Worm (Caenorhabditis elegans) whole organism, early embryonic: ENCODE measurements around the gene F47B7.2.
A peak's percentile ranks its signal among the peaks of the same experiment; 100 is the strongest.

Experiments
- B0310.2 ChIP-seq: sonication (generic microtip); optimal IDR thresholded peaks from 2 replicates; lab custom pipeline; 2016; ENCODE audit warnings: mild to moderate bottlenecking, missing genetic modification characterization, missing compliant biosample characterization
- F13C5.2 ChIP-seq: sonication (generic microtip); optimal IDR thresholded peaks from 2 replicates; lab custom pipeline; 2017; ENCODE audit warnings: mild to moderate bottlenecking, missing genetic modification characterization, inconsistent platforms, missing compliant biosample characterization
- aly-1 ChIP-seq: sonication (generic microtip); optimal IDR thresholded peaks from 2 replicates; lab custom pipeline; 2016; ENCODE audit warnings: missing genetic modification characterization, missing compliant biosample characterization
- ama-1 ChIP-seq: fragments of 150-350 bp; optimal IDR thresholded peaks from 2 replicates; lab custom pipeline; 2014
- ceh-13 ChIP-seq: fragments of 200-800 bp; sonication (Bioruptor generic); optimal IDR thresholded peaks from 2 replicates; lab custom pipeline; 2018; ENCODE audit warnings: mild to moderate bottlenecking, missing genetic modification characterization, missing compliant biosample characterization
- ceh-36 ChIP-seq: sonication (generic microtip); optimal IDR thresholded peaks from 2 replicates; lab custom pipeline; 2016; ENCODE audit warnings: missing genetic modification characterization, inconsistent platforms, missing compliant biosample characterization
- ets-7 ChIP-seq: sonication (generic microtip); optimal IDR thresholded peaks from 2 replicates; lab custom pipeline; 2016; ENCODE audit warnings: missing genotype, missing genetic modification characterization, missing compliant biosample characterization
- flt-1 ChIP-seq: fragments of 200-800 bp; sonication (Bioruptor generic); IDR thresholded peaks from 2 replicates; pipeline ENCODE4 v1.3.6; 2022; ENCODE audit warnings: missing genetic modification characterization, missing compliant biosample characterization
- hmbx-1 ChIP-seq: sonication (generic microtip); optimal IDR thresholded peaks from 2 replicates; lab custom pipeline; 2016; ENCODE audit warnings: mild to moderate bottlenecking, missing genetic modification characterization, missing compliant biosample characterization
- hmg-4 ChIP-seq: fragments of 200-800 bp; sonication (Bioruptor generic); optimal IDR thresholded peaks from 2 replicates; lab custom pipeline; 2018; ENCODE audit warnings: mild to moderate bottlenecking, missing genetic modification characterization, missing compliant biosample characterization
- hnd-1 ChIP-seq: sonication (generic microtip); optimal IDR thresholded peaks from 2 replicates; lab custom pipeline; 2016; ENCODE audit warnings: missing genetic modification characterization, missing compliant biosample characterization
- pes-1 ChIP-seq: fragments of 200-800 bp; sonication (Bioruptor generic); IDR thresholded peaks from 2 replicates; pipeline ENCODE4 v1.3.6; 2022; ENCODE audit warnings: missing genetic modification reagents, missing genetic modification characterization, missing compliant biosample characterization
- scrt-1 ChIP-seq: fragments of 200-800 bp; sonication (Bioruptor generic); IDR thresholded peaks from 2 replicates; pipeline ENCODE4 v1.3.6; 2022; ENCODE audit warnings: missing genetic modification characterization, missing compliant biosample characterization
- sea-1 ChIP-seq: fragments of 200-800 bp; sonication (Bioruptor generic); conservative IDR thresholded peaks from 2 replicates; pipeline ENCODE4 v1.3.6; 2022; ENCODE audit warnings: missing genetic modification characterization, missing compliant biosample characterization
- tbx-11 ChIP-seq: fragments of 200-800 bp; sonication (Bioruptor generic); IDR thresholded peaks from 2 replicates; pipeline ENCODE4 v1.3.6; 2022; ENCODE audit warnings: missing genetic modification characterization, missing compliant biosample characterization
- tbx-37 ChIP-seq: fragments of 200-800 bp; sonication (Bioruptor generic); conservative IDR thresholded peaks from 2 replicates; pipeline ENCODE4 v1.3.6; 2022; ENCODE audit warnings: missing genetic modification reagents, missing genetic modification characterization, missing compliant biosample characterization
- tra-4 ChIP-seq: sonication (generic microtip); optimal IDR thresholded peaks from 2 replicates; lab custom pipeline; 2017; ENCODE audit warnings: missing genetic modification characterization, missing compliant biosample characterization

F47B7.2 gene

ce11 chrX:3772405-3772804 is at the start of gene F47B7.2:
Gene F47B7.2 (plus strand): TSS chrX:3772762.
- TF ChIP-seq ceh-13 (no peak), tbx-37 (GFP tag; lab: Robert Waterston, UW) (no peak), ama-1 (lab: Kevin White, UChicago) (no peak), B0310.2 (no peak), tbx-11 (no peak), hmbx-1 (no peak), tra-4 (tag; lab: Kevin White, UChicago) (no peak), flt-1 (GFP tag; lab: Robert Waterston, UW) (no peak), aly-1 (tag; lab: Kevin White, UChicago) (no peak), F13C5.2 (tag; lab: Kevin White, UChicago) (peak; percentile 8), pes-1 (GFP tag; lab: Robert Waterston, UW) (peak; percentile 16; the same call in 1 of the 2 replicates), hnd-1 (tag; lab: Kevin White, UChicago) (no peak), hmg-4 (GFP tag; lab: Kevin White, UChicago) (no peak), ceh-36 (tag; lab: Kevin White, UChicago) (no peak), scrt-1 (no peak), sea-1 (GFP tag; lab: Robert Waterston, UW) (no peak)

ce11 chrX:3725437-3725836 is 47.1 kb upstream of the F47B7.2 start:
- TF ChIP-seq B0310.2 (no peak), ama-1 (lab: Kevin White, UChicago) (no peak), scrt-1 (no peak), hmg-4 (GFP tag; lab: Kevin White, UChicago) (no peak), aly-1 (tag; lab: Kevin White, UChicago) (no peak), ceh-36 (tag; lab: Kevin White, UChicago) (no peak), ets-7 (tag; lab: Kevin White, UChicago) (no peak), hmbx-1 (no peak), sea-1 (GFP tag; lab: Robert Waterston, UW) (no peak), ceh-13 (no peak), tbx-11 (no peak), tbx-37 (GFP tag; lab: Robert Waterston, UW) (no peak), F13C5.2 (tag; lab: Kevin White, UChicago) (no peak), hnd-1 (tag; lab: Kevin White, UChicago) (no peak), pes-1 (GFP tag; lab: Robert Waterston, UW) (no peak), tra-4 (tag; lab: Kevin White, UChicago) (no peak), flt-1 (GFP tag; lab: Robert Waterston, UW) (no peak)

ce11 chrX:3727274-3727673 is 45.3 kb upstream of the F47B7.2 start, which contains the start of gene nlp-1:
Gene nlp-1 (plus strand): TSS chrX:3727574.
- no peak for TF ChIP-seq sea-1 (GFP tag; lab: Robert Waterston, UW)
- TF ChIP-seq flt-1 (GFP tag; lab: Robert Waterston, UW), result no peak
- TF ChIP-seq ama-1 (lab: Kevin White, UChicago), result no peak
- TF ChIP-seq aly-1 (tag; lab: Kevin White, UChicago), result no peak
- TF ChIP-seq tbx-11, result no peak
- no peak for TF ChIP-seq scrt-1
- TF ChIP-seq hmg-4 (GFP tag; lab: Kevin White, UChicago), result no peak
- no peak for TF ChIP-seq F13C5.2 (tag; lab: Kevin White, UChicago)
- no peak for TF ChIP-seq ets-7 (tag; lab: Kevin White, UChicago)
- TF ChIP-seq hnd-1 (tag; lab: Kevin White, UChicago), result no peak

ce11 chrX:3728970-3729369 is 43.6 kb upstream of the F47B7.2 start, which contains the start of gene aex-4:
Gene aex-4 (plus strand): TSS chrX:3729281.
- TF ChIP-seq flt-1 (GFP tag; lab: Robert Waterston, UW) (no peak), aly-1 (tag; lab: Kevin White, UChicago) (no peak), tbx-37 (GFP tag; lab: Robert Waterston, UW) (no peak), sea-1 (GFP tag; lab: Robert Waterston, UW) (no peak), F13C5.2 (tag; lab: Kevin White, UChicago) (no peak), ama-1 (lab: Kevin White, UChicago) (no peak), pes-1 (GFP tag; lab: Robert Waterston, UW) (no peak), hmbx-1 (no peak), scrt-1 (no peak), tbx-11 (no peak), tra-4 (tag; lab: Kevin White, UChicago) (no peak), ets-7 (tag; lab: Kevin White, UChicago) (no peak), hmg-4 (GFP tag; lab: Kevin White, UChicago) (no peak), ceh-13 (no peak), B0310.2 (no peak), ceh-36 (tag; lab: Kevin White, UChicago) (no peak)

- TF ChIP-seq ama-1 (lab: Kevin White, UChicago) (no peak), ceh-36 (tag; lab: Kevin White, UChicago) (no peak), ets-7 (tag; lab: Kevin White, UChicago) (no peak), ceh-13 (no peak), tbx-11 (no peak), F13C5.2 (tag; lab: Kevin White, UChicago) (no peak), B0310.2 (no peak), scrt-1 (no peak)
Observed at ce11 chrX:3733321-3733720, 39.2 kb upstream of the F47B7.2 start.

ce11 chrX:3733732-3734131 is 38.8 kb upstream of the F47B7.2 start, which contains the start of gene tag-18:
Gene tag-18 (minus strand): TSS chrX:3734036.
- TF ChIP-seq hnd-1 (tag; lab: Kevin White, UChicago) (no peak), tbx-37 (GFP tag; lab: Robert Waterston, UW) (no peak), ama-1 (lab: Kevin White, UChicago) (no peak), aly-1 (tag; lab: Kevin White, UChicago) (no peak), flt-1 (GFP tag; lab: Robert Waterston, UW) (no peak), sea-1 (GFP tag; lab: Robert Waterston, UW) (no peak), F13C5.2 (tag; lab: Kevin White, UChicago) (no peak), ceh-36 (tag; lab: Kevin White, UChicago) (no peak), scrt-1 (no peak), pes-1 (GFP tag; lab: Robert Waterston, UW) (no peak), tbx-11 (no peak)

- TF ChIP-seq tbx-37 (GFP tag; lab: Robert Waterston, UW) (no peak), ets-7 (tag; lab: Kevin White, UChicago) (peak; percentile 20)
Observed at ce11 chrX:3738617-3739016, 33.9 kb upstream of the F47B7.2 start.
